Fruit fly (Drosophila melanogaster) whole organism, embryonic: ENCODE results near the gene CG33286.
A peak's percentile ranks its signal among the peaks of the same experiment; 100 is the strongest.

Source experiments
- Aef1 ChIP-seq: fragments of 200-800 bp; sonication (Bioruptor generic); IDR thresholded peaks from 3 replicates; pipeline ENCODE4 v1.3.6; 2022; ENCODE audit warnings: missing biosample characterization, missing genetic modification characterization
- Atf3 ChIP-seq: fragments of 200-800 bp; sonication (Bioruptor generic); optimal IDR thresholded peaks from 3 replicates; lab custom pipeline; 2016; ENCODE audit warnings: missing biosample characterization, missing genetic modification characterization
- CG11560 ChIP-seq: fragments of 200-800 bp; sonication (Bioruptor generic); IDR thresholded peaks from 3 replicates; pipeline ENCODE4 v1.3.6; 2022; ENCODE audit warnings: missing biosample characterization, missing genetic modification characterization
- CG12104 ChIP-seq: fragments of 200-800 bp; sonication (Bioruptor generic); optimal IDR thresholded peaks from 3 replicates; lab custom pipeline; 2016; ENCODE audit warnings: missing biosample characterization, missing genetic modification characterization
- CG13894 ChIP-seq: fragments of 200-800 bp; sonication (Bioruptor generic); optimal IDR thresholded peaks from 3 replicates; lab custom pipeline; 2018; ENCODE audit warnings: missing biosample characterization, mild to moderate bottlenecking, missing genetic modification characterization, moderate library complexity
- CG1529 ChIP-seq: fragments of 200-800 bp; sonication (Bioruptor generic); optimal IDR thresholded peaks from 3 replicates; lab custom pipeline; 2018; ENCODE audit warnings: missing biosample characterization, missing genetic modification characterization
- CG15696 ChIP-seq: fragments of 200-800 bp; sonication (Bioruptor generic); optimal IDR thresholded peaks from 2 replicates; lab custom pipeline; 2019; ENCODE audit warnings: missing biosample characterization, mild to moderate bottlenecking, missing genetic modification characterization, moderate library complexity
- CG17912 ChIP-seq: fragments of 200-800 bp; sonication (Bioruptor generic); optimal IDR thresholded peaks from 2 replicates; lab custom pipeline; 2018; ENCODE audit warnings: missing biosample characterization, mild to moderate bottlenecking, missing genetic modification characterization
- CG18599 ChIP-seq: fragments of 200-800 bp; sonication (Bioruptor generic); optimal IDR thresholded peaks from 3 replicates; lab custom pipeline; 2017; ENCODE audit warnings: missing biosample characterization, missing genetic modification characterization, mild to moderate bottlenecking, moderate library complexity, missing genetic modification reagents
- CG2678 ChIP-seq: fragments of 200-800 bp; sonication (Bioruptor generic); optimal IDR thresholded peaks from 3 replicates; lab custom pipeline; 2019; ENCODE audit warnings: missing biosample characterization, mild to moderate bottlenecking, missing genetic modification characterization, moderate library complexity
- CG31441 ChIP-seq: fragments of 200-800 bp; sonication (Bioruptor generic); IDR thresholded peaks from 2 replicates; pipeline ENCODE4 v1.3.6; 2022; ENCODE audit warnings: missing biosample characterization, missing genetic modification characterization
- CG6689 ChIP-seq: fragments of 200-800 bp; sonication (Bioruptor generic); IDR thresholded peaks from 2 replicates; pipeline ENCODE4 v1.3.6; 2022; ENCODE audit warnings: missing biosample characterization, missing genetic modification characterization
- CG8359 ChIP-seq: fragments of 200-800 bp; sonication (Bioruptor generic); optimal IDR thresholded peaks from 2 replicates; lab custom pipeline; 2017; ENCODE audit warnings: missing biosample characterization, mild to moderate bottlenecking, missing genetic modification characterization, borderline replicate concordance
- CG8765 ChIP-seq: fragments of 200-800 bp; sonication (Bioruptor generic); IDR thresholded peaks from 2 replicates; pipeline ENCODE4 v1.3.6; 2022; ENCODE audit warnings: missing biosample characterization, missing genetic modification characterization
- CG9609 ChIP-seq: fragments of 200-800 bp; sonication (Bioruptor generic); optimal IDR thresholded peaks from 3 replicates; lab custom pipeline; 2016; ENCODE audit warnings: missing biosample characterization, missing genetic modification characterization
- Camta ChIP-seq: fragments of 200-800 bp; sonication (Bioruptor generic); optimal IDR thresholded peaks from 2 replicates; lab custom pipeline; 2016; ENCODE audit warnings: missing biosample characterization, missing genetic modification characterization
- D19A ChIP-seq: fragments of 200-800 bp; optimal IDR thresholded peaks from 3 replicates; lab custom pipeline; 2019; ENCODE audit warnings: missing biosample characterization, mild to moderate bottlenecking, missing genetic modification characterization, moderate library complexity
- Drgx ChIP-seq: fragments of 200-800 bp; sonication (Bioruptor generic); IDR thresholded peaks from 2 replicates; pipeline ENCODE4 v1.3.6; 2022; ENCODE audit warnings: missing biosample characterization, missing genetic modification characterization
- E2f2 ChIP-seq: fragments of 200-800 bp; sonication (Bioruptor generic); IDR thresholded peaks from 2 replicates; pipeline ENCODE4 v1.3.6; 2022; ENCODE audit warnings: missing biosample characterization, missing genetic modification characterization
- Ets97D ChIP-seq: fragments of 200-800 bp; sonication (Bioruptor generic); optimal IDR thresholded peaks from 3 replicates; lab custom pipeline; 2016; ENCODE audit warnings: missing biosample characterization, missing genetic modification characterization
- HmgZ ChIP-seq: fragments of 200-800 bp; sonication (Bioruptor generic); optimal IDR thresholded peaks from 2 replicates; lab custom pipeline; 2018; ENCODE audit warnings: missing biosample characterization, mild to moderate bottlenecking, missing genetic modification characterization
- Mes4 ChIP-seq: fragments of 200-800 bp; sonication (Bioruptor generic); optimal IDR thresholded peaks from 2 replicates; lab custom pipeline; 2016; ENCODE audit warnings: missing biosample characterization, missing genetic modification characterization
- Optix ChIP-seq: fragments of 200-800 bp; sonication (Bioruptor generic); IDR thresholded peaks from 3 replicates; pipeline ENCODE4 v1.3.6; 2022; ENCODE audit warnings: missing biosample characterization, missing genetic modification characterization
- Ptx1 ChIP-seq: fragments of 200-800 bp; sonication (Bioruptor generic); IDR thresholded peaks from 2 replicates; pipeline ENCODE4 v1.3.6; 2022; ENCODE audit warnings: missing biosample characterization, missing genetic modification characterization
- Six4 ChIP-seq: fragments of 200-800 bp; sonication (Bioruptor generic); optimal IDR thresholded peaks from 2 replicates; lab custom pipeline; 2016; ENCODE audit warnings: missing biosample characterization, missing genetic modification characterization
- Sox100B ChIP-seq: fragments of 200-800 bp; sonication (Bioruptor generic); optimal IDR thresholded peaks from 3 replicates; lab custom pipeline; 2018; ENCODE audit warnings: missing biosample characterization, mild to moderate bottlenecking, missing genetic modification characterization
- Tbp ChIP-seq: fragments of >200 bp; optimal IDR thresholded peaks from 2 replicates; lab custom pipeline; 2018; ENCODE audit warnings: missing biosample characterization, missing genetic modification characterization
- Xbp1 ChIP-seq: fragments of 200-800 bp; sonication (Bioruptor generic); optimal IDR thresholded peaks from 3 replicates; lab custom pipeline; 2016; ENCODE audit warnings: missing biosample characterization, mild to moderate bottlenecking, missing genetic modification characterization
- az2 ChIP-seq: fragments of 200-800 bp; sonication (Bioruptor generic); optimal IDR thresholded peaks from 3 replicates; lab custom pipeline; 2016; ENCODE audit warnings: missing biosample characterization, missing genetic modification characterization
- bsh ChIP-seq, 2 experiments: fragments of 200-800 bp; sonication (Bioruptor generic); optimal IDR thresholded peaks; 2 replicates each; lab custom pipeline; 2017 to 2018; ENCODE audit warnings: mild to moderate bottlenecking in 2 of 2, missing biosample characterization in 2 of 2, missing genetic modification characterization in 2 of 2, moderate library complexity in 1 of 2
- cad ChIP-seq: fragments of >200 bp; optimal IDR thresholded peaks from 2 replicates; lab custom pipeline; 2017; ENCODE audit warnings: missing biosample characterization, missing genetic modification characterization
- cwo ChIP-seq: fragments of 200-800 bp; sonication (Bioruptor generic); optimal IDR thresholded peaks from 3 replicates; lab custom pipeline; 2017; ENCODE audit warnings: missing biosample characterization, missing genetic modification characterization, mild to moderate bottlenecking, moderate library complexity, missing genetic modification reagents
- dimm ChIP-seq: fragments of 200-800 bp; sonication (Bioruptor generic); IDR thresholded peaks from 2 replicates; pipeline ENCODE4 v1.3.6; 2022; ENCODE audit warnings: missing biosample characterization, missing genetic modification characterization
- dmrt99B ChIP-seq: fragments of 200-800 bp; sonication (Bioruptor generic); optimal IDR thresholded peaks from 2 replicates; lab custom pipeline; 2018; ENCODE audit warnings: missing biosample characterization, mild to moderate bottlenecking, missing genetic modification characterization, moderate library complexity
- emc ChIP-seq: fragments of 200-800 bp; sonication (Bioruptor generic); optimal IDR thresholded peaks from 2 replicates; lab custom pipeline; 2016; ENCODE audit warnings: missing biosample characterization, missing genetic modification characterization
- ewg ChIP-seq: fragments of 200-800 bp; sonication (Bioruptor generic); optimal IDR thresholded peaks from 3 replicates; lab custom pipeline; 2017; ENCODE audit warnings: mild to moderate bottlenecking, missing biosample characterization, missing genetic modification reagents, missing genetic modification characterization
- fd102C ChIP-seq: fragments of 200-800 bp; sonication (Bioruptor generic); optimal IDR thresholded peaks from 2 replicates; lab custom pipeline; 2018; ENCODE audit warnings: missing biosample characterization, mild to moderate bottlenecking, missing genetic modification characterization, moderate library complexity
- gcm ChIP-seq: fragments of 200-800 bp; sonication (Bioruptor generic); optimal IDR thresholded peaks from 2 replicates; lab custom pipeline; 2019; ENCODE audit warnings: missing biosample characterization, mild to moderate bottlenecking, missing genetic modification characterization, moderate library complexity
- luna ChIP-seq: fragments of 200-800 bp; sonication (Bioruptor generic); optimal IDR thresholded peaks from 2 replicates; lab custom pipeline; 2016; ENCODE audit warnings: missing biosample characterization, missing genetic modification characterization
- otp ChIP-seq: fragments of 200-800 bp; sonication (Bioruptor generic); IDR thresholded peaks from 3 replicates; pipeline ENCODE4, ENCODE4 v1.3.6; 2022; ENCODE audit warnings: missing biosample characterization, missing genetic modification characterization
- pum ChIP-seq: fragments of 200-800 bp; sonication (Bioruptor generic); optimal IDR thresholded peaks from 2 replicates; lab custom pipeline; 2016; ENCODE audit warnings: missing biosample characterization, missing genetic modification characterization
- rib ChIP-seq: fragments of 200-800 bp; sonication (Bioruptor generic); IDR thresholded peaks from 2 replicates; pipeline ENCODE4 v1.3.6; 2022; ENCODE audit warnings: missing biosample characterization, missing genetic modification characterization
- sens ChIP-seq: fragments of 200-800 bp; sonication (Bioruptor generic); peaks from one replicate; lab custom pipeline; 2016; ENCODE audit warnings: missing biosample characterization, missing genetic modification characterization
- tio ChIP-seq: fragments of 200-800 bp; sonication (Bioruptor generic); optimal IDR thresholded peaks from 2 replicates; lab custom pipeline; 2017; ENCODE audit warnings: missing biosample characterization, missing genetic modification characterization, inconsistent platforms
- trem ChIP-seq: fragments of 200-800 bp; optimal IDR thresholded peaks from 3 replicates; lab custom pipeline; 2019; ENCODE audit warnings: missing biosample characterization, mild to moderate bottlenecking, missing genetic modification characterization, moderate library complexity
- vvl ChIP-seq: fragments of 200-800 bp; sonication (Bioruptor generic); IDR thresholded peaks from 2 replicates; pipeline ENCODE4 v1.3.6; 2022; ENCODE audit warnings: missing biosample characterization, missing genetic modification characterization

Gene CG33286

DNA sequence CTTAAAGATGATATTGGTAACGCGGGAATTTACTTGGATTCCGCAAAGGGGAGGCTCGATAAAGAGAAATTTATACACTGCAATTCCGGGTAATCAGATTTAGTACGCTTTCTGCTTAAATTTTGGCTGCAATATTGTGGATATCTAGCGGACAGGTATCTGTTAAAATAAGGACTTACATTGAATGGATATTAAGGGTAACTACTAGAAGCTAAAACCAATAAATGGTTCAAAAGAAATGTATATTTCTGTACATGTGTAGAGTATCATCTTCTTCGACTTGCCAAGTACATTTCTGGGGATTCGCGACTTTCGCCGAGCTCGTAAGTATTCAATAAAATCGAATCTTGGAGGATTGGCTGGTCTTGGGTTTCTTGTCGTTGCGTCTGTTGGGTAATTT lies 45.1 kb downstream of the CG33286 start:
- TF ChIP-seq Atf3 (GFP tag; lab: Kevin White, UChicago), result no peak
- TF ChIP-seq sens (GFP tag; lab: Kevin White, UChicago), result peak; percentile 53
- peak; percentile 42 for TF ChIP-seq D19A (tag; lab: Kevin White, UChicago)

DNA sequence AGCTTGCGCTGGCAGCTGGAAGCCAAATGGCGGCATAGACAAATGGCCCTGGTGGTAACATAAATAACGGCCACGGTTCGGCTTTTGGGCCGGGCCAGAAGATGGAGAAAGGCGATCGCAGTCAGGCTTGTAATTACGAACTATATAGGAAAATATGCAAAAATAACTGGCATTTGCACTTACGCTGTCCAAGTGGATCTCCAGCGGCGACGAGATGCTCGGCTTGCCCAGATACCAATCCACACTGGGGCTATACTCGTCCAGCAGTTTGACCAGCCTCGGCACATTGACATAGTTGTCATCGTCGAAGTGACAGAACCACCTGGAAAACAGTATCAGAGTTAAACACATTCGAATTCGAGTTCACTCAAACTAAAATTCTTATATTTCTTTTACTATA lies 47.0 kb downstream of the CG33286 start, which contains the start of gene CG10589:
Gene CG10589, plus strand, starts transcription at position 301 of the 400 bp plus-strand sequence.
- no peak for TF ChIP-seq Ets97D (GFP tag; lab: Kevin White, UChicago)
- TF ChIP-seq luna (GFP tag; lab: Kevin White, UChicago), result no peak
- TF ChIP-seq cad (GFP tag; lab: Kevin White, UChicago), result no peak
- no peak for TF ChIP-seq HmgZ (tag; lab: Kevin White, UChicago)
- TF ChIP-seq rib (GFP tag; lab: Robert Waterston, UW), result no peak
- TF ChIP-seq CG17912, result no peak

DNA sequence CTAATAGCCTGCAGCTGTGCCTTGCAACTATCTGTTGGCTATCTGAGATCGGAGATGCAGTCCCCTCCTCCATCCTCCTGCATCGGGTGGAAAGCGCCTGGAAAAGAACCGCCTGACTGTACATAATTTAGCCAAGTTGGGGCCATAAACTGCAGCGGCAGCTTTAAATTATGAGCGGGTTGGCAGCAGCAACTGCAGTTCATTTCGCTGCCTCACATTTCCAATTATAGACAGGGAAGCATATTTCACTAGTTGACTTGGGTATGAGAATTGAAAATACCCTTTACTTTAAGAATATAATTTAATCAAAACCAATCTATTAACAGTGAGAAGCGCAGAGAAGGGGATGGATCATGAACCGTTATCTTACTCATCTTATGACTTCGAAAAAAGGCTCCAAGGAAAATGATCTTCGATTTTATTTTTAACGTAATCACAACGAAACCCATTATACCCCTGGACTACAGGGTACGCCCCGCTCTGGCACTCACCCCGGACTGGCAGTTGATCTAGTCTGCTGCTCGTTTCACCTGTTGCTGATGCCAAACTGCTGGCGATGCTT lies 51.4 kb downstream of the CG33286 start:
- TF ChIP-seq otp (peak; percentile 73; the same call in 2 of the 3 replicates), sens (GFP tag; lab: Kevin White, UChicago) (peak; percentile 93), emc (no peak), CG2678 (tag; lab: Kevin White, UChicago) (peak; percentile 45), tio (peak; percentile 14), gcm (peak; percentile 40), CG6689 (peak; percentile 58), trem (tag; lab: Kevin White, UChicago) (peak; percentile 64), Optix (GFP tag; lab: Robert Waterston, UW) (0 out of 3 replicates have a peak, but pooled peaks have one; percentile 49), CG8359 (peak; percentile 15), ewg (GFP tag; lab: Kevin White, UChicago) (peak; percentile 20), CG8765 (GFP tag; lab: Robert Waterston, UW) (peak; percentile 23; the same call in 1 of the 2 replicates), CG31441 (GFP tag; lab: Robert Waterston, UW) (peak; percentile 69), Six4 (peak; percentile 3), az2 (peak; percentile 60), dimm (0 out of 2 replicates have a peak, but pooled peaks have one; percentile 7), CG11560 (tag; lab: Robert Waterston, UW) (no peak), vvl (GFP tag; lab: Robert Waterston, UW) (peak; percentile 51; the same call in 1 of the 2 replicates), CG17912 (no peak), CG12104 (GFP tag; lab: Kevin White, UChicago) (peak; percentile 38), dmrt99B (tag; lab: Kevin White, UChicago) (peak; percentile 53), CG18599 (GFP tag; lab: Kevin White, UChicago) (peak; percentile 27), Ptx1 (0 out of 2 replicates have a peak, but pooled peaks have one; percentile 27), Sox100B (peak; percentile 23), Camta (GFP tag; lab: Kevin White, UChicago) (peak; percentile 33), Tbp (GFP tag; lab: Kevin White, UChicago) (no peak), fd102C (GFP tag; lab: Kevin White, UChicago) (peak; percentile 53), CG13894 (no peak), CG9609 (peak; percentile 41), E2f2 (GFP tag; lab: Robert Waterston, UW) (0 out of 2 replicates have a peak, but pooled peaks have one; percentile 26), CG1529 (GFP tag; lab: Kevin White, UChicago) (peak; percentile 38), Drgx (GFP tag; lab: Robert Waterston, UW) (peak; percentile 74), cwo (GFP tag; lab: Kevin White, UChicago) (no peak), CG15696 (peak; percentile 61), bsh (GFP tag; optimal IDR thresholded peaks at IDR 0.05; lab: Kevin White, UChicago) (peak; percentile 76 to 83), Aef1 (GFP tag; lab: Robert Waterston, UW) (0 out of 3 replicates have a peak, but pooled peaks have one; percentile 26), Mes4 (peak; percentile 45), pum (GFP tag; lab: Kevin White, UChicago) (peak; percentile 29), Xbp1 (GFP tag; lab: Kevin White, UChicago) (peak; percentile 51)
